Worm (Caenorhabditis elegans) whole organism, L1 larva: ENCODE results near the gene adm-4.

Experiments
- C16A3.4 ChIP-seq: fragments of 150-350 bp; optimal IDR thresholded peaks from 2 replicates; lab custom pipeline; 2014; ENCODE audit warnings: missing biosample characterization, missing genetic modification characterization
- F16B12.6 ChIP-seq: fragments of 150-350 bp; optimal IDR thresholded peaks from 2 replicates; lab custom pipeline; 2014; ENCODE audit warnings: missing biosample characterization, missing genetic modification characterization
- Y116A8C.19 ChIP-seq: sonication (generic microtip); optimal IDR thresholded peaks from 2 replicates; lab custom pipeline; 2016; ENCODE audit warnings: missing compliant biosample characterization, missing genetic modification characterization, borderline replicate concordance
- aha-1 ChIP-seq: fragments of 150-350 bp; optimal IDR thresholded peaks from 2 replicates; lab custom pipeline; 2014; ENCODE audit warnings: missing biosample characterization, missing genetic modification characterization
- alr-1 ChIP-seq: fragments of 200-800 bp; sonication (Bioruptor generic); optimal IDR thresholded peaks from 2 replicates; lab custom pipeline; 2018; ENCODE audit warnings: borderline replicate concordance, mild to moderate bottlenecking, missing genetic modification characterization, missing compliant biosample characterization
- ama-1 ChIP-seq: fragments of 150-350 bp; optimal IDR thresholded peaks from 2 replicates; lab custom pipeline; 2014
- blmp-1 ChIP-seq: fragments of 150-350 bp; optimal IDR thresholded peaks from 2 replicates; lab custom pipeline; 2014; ENCODE audit warnings: missing biosample characterization, missing genetic modification characterization
- ceh-82 ChIP-seq, 3 experiments: fragments of 150-350 bp in 1 of 3; sonication (generic microtip) in 2 of 3; optimal IDR thresholded peaks; 2 replicates each; lab custom pipeline; 2014 to 2017; ENCODE audit warnings: missing biosample characterization in 3 of 3, missing genetic modification characterization in 3 of 3
- ceh-88 ChIP-seq: fragments of 200-800 bp; sonication (Bioruptor generic); IDR thresholded peaks from 2 replicates; pipeline ENCODE4 v1.3.6; 2022; ENCODE audit warnings: missing genetic modification characterization, missing compliant biosample characterization
- ceh-90 ChIP-seq: sonication (generic microtip); optimal IDR thresholded peaks from 2 replicates; lab custom pipeline; 2016; ENCODE audit warnings: missing genetic modification characterization, missing compliant biosample characterization
- ces-1 ChIP-seq: fragments of 150-350 bp; optimal IDR thresholded peaks from 2 replicates; lab custom pipeline; 2014; ENCODE audit warnings: missing biosample characterization, missing genetic modification reagents, missing genetic modification characterization
- dpl-1 ChIP-seq, 3 experiments: fragments of 150-350 bp in 2 of 3; sonication (generic microtip) in 1 of 3; optimal IDR thresholded peaks; 2 replicates each; lab custom pipeline; 2014 to 2017; ENCODE audit warnings: missing biosample characterization in 3 of 3, missing genetic modification characterization in 3 of 3, missing genetic modification reagents in 3 of 3
- egl-13 ChIP-seq: sonication (generic microtip); optimal IDR thresholded peaks from 2 replicates; lab custom pipeline; 2016; ENCODE audit warnings: missing genotype, missing genetic modification reagents, missing genetic modification characterization, missing compliant biosample characterization
- egl-27 ChIP-seq, 2 experiments: fragments of 150-350 bp in 1 of 2; sonication (generic microtip); optimal IDR thresholded peaks; 3 replicates each; lab custom pipeline; 2017 to 2018; ENCODE audit warnings: missing biosample characterization in 2 of 2, missing genetic modification characterization in 2 of 2, missing genetic modification reagents in 2 of 2
- elt-3 ChIP-seq, 6 experiments: fragments of 150-350 bp in 1 of 6; sonication (generic microtip); optimal IDR thresholded peaks; 2 replicates each; lab custom pipeline; 2017 to 2018; ENCODE audit warnings: missing biosample characterization in 6 of 6, missing genetic modification characterization in 6 of 6, inconsistent platforms in 1 of 6
- ets-5 ChIP-seq: fragments of 200-800 bp; sonication (Bioruptor generic); IDR thresholded peaks from 2 replicates; pipeline ENCODE4 v1.3.6; 2022; ENCODE audit warnings: missing genetic modification characterization, missing compliant biosample characterization
- fkh-4 ChIP-seq: sonication (generic microtip); optimal IDR thresholded peaks from 2 replicates; lab custom pipeline; 2016; ENCODE audit warnings: missing compliant biosample characterization, missing genetic modification characterization, borderline replicate concordance
- fkh-8 ChIP-seq: sonication (generic microtip); optimal IDR thresholded peaks from 2 replicates; lab custom pipeline; 2016; ENCODE audit warnings: mild to moderate bottlenecking, missing genetic modification characterization, missing compliant biosample characterization
- hlh-17 ChIP-seq: fragments of 200-800 bp; sonication (Bioruptor generic); optimal IDR thresholded peaks from 2 replicates; lab custom pipeline; 2018; ENCODE audit warnings: missing genetic modification characterization, mild to moderate bottlenecking, missing compliant biosample characterization, moderate library complexity, borderline replicate concordance
- irx-1 ChIP-seq: sonication (generic microtip); optimal IDR thresholded peaks from 2 replicates; lab custom pipeline; 2016; ENCODE audit warnings: missing genetic modification characterization, missing compliant biosample characterization
- isw-1 ChIP-seq: fragments of 200-800 bp; sonication (Bioruptor generic); IDR thresholded peaks from 2 replicates; pipeline ENCODE4 v1.3.6; 2022; ENCODE audit warnings: missing genetic modification characterization, missing compliant biosample characterization
- jun-1 ChIP-seq: fragments of 150-350 bp; optimal IDR thresholded peaks from 2 replicates; lab custom pipeline; 2014; ENCODE audit warnings: missing biosample characterization, missing genetic modification reagents, missing genetic modification characterization
- lin-14 ChIP-seq: fragments of 200-800 bp; sonication (Bioruptor generic); optimal IDR thresholded peaks from 2 replicates; lab custom pipeline; 2018; ENCODE audit warnings: mild to moderate bottlenecking, missing genetic modification characterization, moderate library complexity, missing compliant biosample characterization
- lin-35 ChIP-seq, 2 experiments: fragments of 150-350 bp; optimal IDR thresholded peaks; 2 replicates each; lab custom pipeline; 2014; ENCODE audit warnings: missing biosample characterization in 2 of 2, missing genetic modification characterization in 2 of 2, missing genetic modification reagents in 2 of 2
- lir-3 ChIP-seq: sonication (generic microtip); optimal IDR thresholded peaks from 2 replicates; lab custom pipeline; 2016; ENCODE audit warnings: mild to moderate bottlenecking, missing genetic modification characterization, moderate library complexity, missing compliant biosample characterization; ENCODE audit not compliant: poor library complexity
- lsy-2 ChIP-seq, 2 experiments: fragments of 150-350 bp; optimal IDR thresholded peaks; 2 replicates each; lab custom pipeline; 2014; ENCODE audit warnings: missing biosample characterization in 2 of 2, missing genetic modification characterization in 2 of 2
- mab-9 ChIP-seq: fragments of 200-800 bp; sonication (Bioruptor generic); IDR thresholded peaks from 2 replicates; pipeline ENCODE4 v1.3.6; 2022; ENCODE audit warnings: missing genetic modification reagents, missing genetic modification characterization, missing compliant biosample characterization
- mep-1 ChIP-seq: fragments of 150-350 bp; optimal IDR thresholded peaks from 2 replicates; lab custom pipeline; 2014; ENCODE audit warnings: missing biosample characterization, missing genetic modification characterization
- nhr-11 ChIP-seq: fragments of 150-350 bp; optimal IDR thresholded peaks from 2 replicates; lab custom pipeline; 2014; ENCODE audit warnings: missing biosample characterization, missing genetic modification characterization
- nhr-12 ChIP-seq: sonication (generic microtip); optimal IDR thresholded peaks from 2 replicates; lab custom pipeline; 2017; ENCODE audit warnings: missing biosample characterization, missing genetic modification characterization
- nhr-20 ChIP-seq: sonication (generic microtip); optimal IDR thresholded peaks from 2 replicates; lab custom pipeline; 2016; ENCODE audit warnings: mild to moderate bottlenecking, missing genetic modification characterization, missing compliant biosample characterization
- nhr-28 ChIP-seq: fragments of 150-350 bp; optimal IDR thresholded peaks from 2 replicates; lab custom pipeline; 2014; ENCODE audit warnings: missing biosample characterization, missing genetic modification characterization
- nhr-47 ChIP-seq: sonication (generic microtip); optimal IDR thresholded peaks from 2 replicates; lab custom pipeline; 2016; ENCODE audit warnings: mild to moderate bottlenecking, missing genetic modification characterization, moderate library complexity, missing compliant biosample characterization
- nhr-71 ChIP-seq: sonication (generic microtip); optimal IDR thresholded peaks from 2 replicates; lab custom pipeline; 2016; ENCODE audit warnings: mild to moderate bottlenecking, missing genetic modification characterization, moderate library complexity, missing compliant biosample characterization
- nhr-84 ChIP-seq: sonication (generic microtip); optimal IDR thresholded peaks from 2 replicates; lab custom pipeline; 2017; ENCODE audit warnings: missing biosample characterization, missing genetic modification characterization
- nhr-85 ChIP-seq: sonication (generic microtip); peaks from one replicate; lab custom pipeline; 2016; ENCODE audit warnings: missing genetic modification characterization, inconsistent platforms, missing compliant biosample characterization
- pag-3 ChIP-seq: sonication (generic microtip); optimal IDR thresholded peaks from 2 replicates; lab custom pipeline; 2017; ENCODE audit warnings: missing genetic modification characterization, mild to moderate bottlenecking, missing compliant biosample characterization, antibody characterized with exemption, borderline replicate concordance; ENCODE audit not compliant: insufficient read depth
- pax-3 ChIP-seq: fragments of 200-800 bp; sonication (Bioruptor generic); optimal IDR thresholded peaks from 2 replicates; lab custom pipeline; 2018; ENCODE audit warnings: mild to moderate bottlenecking, missing genetic modification characterization, moderate library complexity, missing compliant biosample characterization
- skn-1 ChIP-seq: fragments of 150-350 bp; optimal IDR thresholded peaks from 2 replicates; lab custom pipeline; 2014; ENCODE audit warnings: missing biosample characterization, missing genetic modification characterization
- snpc-4 ChIP-seq: fragments of 150-350 bp; optimal IDR thresholded peaks from 2 replicates; lab custom pipeline; 2014; ENCODE audit warnings: missing biosample characterization, missing genetic modification characterization
- snu-23 ChIP-seq: sonication (generic microtip); optimal IDR thresholded peaks from 2 replicates; lab custom pipeline; 2016; ENCODE audit warnings: missing genetic modification characterization, missing compliant biosample characterization
- sox-4 ChIP-seq: sonication (generic microtip); optimal IDR thresholded peaks from 2 replicates; lab custom pipeline; 2016; ENCODE audit warnings: missing genetic modification characterization, missing compliant biosample characterization
- sup-37 ChIP-seq: fragments of 200-800 bp; sonication (Bioruptor generic); optimal IDR thresholded peaks from 2 replicates; lab custom pipeline; 2018; ENCODE audit warnings: mild to moderate bottlenecking, missing genetic modification characterization, missing compliant biosample characterization
- swsn-7 ChIP-seq: sonication (generic microtip); optimal IDR thresholded peaks from 2 replicates; lab custom pipeline; 2016; ENCODE audit warnings: missing genetic modification characterization, missing compliant biosample characterization
- tbx-2 ChIP-seq: sonication (generic microtip); optimal IDR thresholded peaks from 2 replicates; lab custom pipeline; 2016; ENCODE audit warnings: missing genetic modification characterization, missing compliant biosample characterization
- unc-130 ChIP-seq: fragments of 150-350 bp; optimal IDR thresholded peaks from 2 replicates; lab custom pipeline; 2017; ENCODE audit warnings: missing biosample characterization, missing genetic modification characterization, inconsistent platforms
- unc-30 ChIP-seq: sonication (generic microtip); optimal IDR thresholded peaks from 2 replicates; lab custom pipeline; 2017; ENCODE audit warnings: missing biosample characterization, missing genetic modification characterization
- unc-86 ChIP-seq: sonication (generic microtip); optimal IDR thresholded peaks from 2 replicates; lab custom pipeline; 2016; ENCODE audit warnings: missing genetic modification characterization, missing compliant biosample characterization
- vab-15 ChIP-seq: sonication (generic microtip); optimal IDR thresholded peaks from 2 replicates; lab custom pipeline; 2017; ENCODE audit warnings: missing genotype, mild to moderate bottlenecking, missing genetic modification characterization, missing compliant biosample characterization
- xbp-1 ChIP-seq: sonication (generic microtip); optimal IDR thresholded peaks from 2 replicates; lab custom pipeline; 2016; ENCODE audit warnings: missing genetic modification characterization, missing compliant biosample characterization
- zag-1 ChIP-seq: fragments of 150-350 bp; optimal IDR thresholded peaks from 2 replicates; lab custom pipeline; 2014; ENCODE audit warnings: missing biosample characterization, missing genetic modification characterization

The adm-4 gene

ce11 chrX:7809352-7810196, 11.5 kb upstream of the adm-4 start:
- peak; percentile 77 for TF ChIP-seq snu-23 (GFP tag; lab: Kevin White, UChicago)
- TF ChIP-seq irx-1 (tag; lab: Kevin White, UChicago): peak; percentile 43
- no peak for TF ChIP-seq nhr-12 (tag; lab: Kevin White, UChicago)
- no peak for TF ChIP-seq pag-3
- TF ChIP-seq nhr-84 (tag; lab: Kevin White, UChicago): no peak
- TF ChIP-seq unc-30 (tag; lab: Kevin White, UChicago): no peak
- peak; percentile 73 for TF ChIP-seq nhr-85 (tag; lab: Kevin White, UChicago)
- no peak for TF ChIP-seq sup-37 (GFP tag; lab: Kevin White, UChicago)
- TF ChIP-seq nhr-28: no peak
- TF ChIP-seq blmp-1: peak; percentile 88
- no peak for TF ChIP-seq pax-3 (tag; lab: Kevin White, UChicago)
- no peak for TF ChIP-seq alr-1 (tag; lab: Kevin White, UChicago)
- peak; percentile 15 for TF ChIP-seq nhr-11 (tag; lab: Kevin White, UChicago)
- TF ChIP-seq mab-9 (GFP tag; lab: Robert Waterston, UW): no peak
- TF ChIP-seq mep-1 (tag; lab: Kevin White, UChicago): peak; percentile 66
- peak; percentile 33 for TF ChIP-seq ama-1 (lab: Kevin White, UChicago)
- peak; percentile 20; the same call in 1 of the 2 replicates for TF ChIP-seq isw-1 (GFP tag; lab: Robert Waterston, UW)
- TF ChIP-seq ceh-88: no peak
- peak; percentile 42 for TF ChIP-seq fkh-8 (tag; lab: Kevin White, UChicago)
- peak; percentile 59 for TF ChIP-seq egl-13 (tag; lab: Kevin White, UChicago)
- peak; percentile 3 for TF ChIP-seq vab-15 (tag; lab: Kevin White, UChicago)
- no peak for TF ChIP-seq hlh-17 (GFP tag; lab: Kevin White, UChicago)
- TF ChIP-seq unc-130: peak; percentile 10
- TF ChIP-seq nhr-47 (tag; lab: Kevin White, UChicago): peak; percentile 60
- TF ChIP-seq skn-1: peak; percentile 2
- peak; percentile 87 for TF ChIP-seq lin-14 (GFP tag; lab: Kevin White, UChicago)
- no peak for TF ChIP-seq ets-5 (GFP tag; lab: Robert Waterston, UW)
- TF ChIP-seq nhr-20 (tag; lab: Kevin White, UChicago): peak; percentile 55
- TF ChIP-seq swsn-7 (tag; lab: Kevin White, UChicago): peak; percentile 71
- TF ChIP-seq C16A3.4 (tag; lab: Kevin White, UChicago): peak; percentile 52
- peak; percentile 69 for TF ChIP-seq nhr-71 (tag; lab: Kevin White, UChicago)
- no peak for TF ChIP-seq sox-4
- TF ChIP-seq xbp-1: peak; percentile 57
- no peak for TF ChIP-seq zag-1
- no peak for TF ChIP-seq fkh-4
- TF ChIP-seq snpc-4 (tag; lab: Kevin White, UChicago): no peak
- peak; percentile 21 for TF ChIP-seq lir-3 (tag; lab: Kevin White, UChicago)
- peak; percentile 10 for TF ChIP-seq jun-1
- TF ChIP-seq lin-35 (GFP tag; optimal IDR thresholded peaks at IDR 0.05; lab: Kevin White, UChicago): peak; percentile 60 to 64
- TF ChIP-seq tbx-2 (tag; lab: Kevin White, UChicago): peak; percentile 54
- no peak for TF ChIP-seq egl-27 (tag; optimal IDR thresholded peaks at IDR 0.05; lab: Kevin White, UChicago)
- no peak for TF ChIP-seq elt-3 (tag; optimal IDR thresholded peaks at IDR 0.05; lab: Kevin White, UChicago)
- peak in 2 of 3 experiments; percentile 42 to 48 for TF ChIP-seq ceh-82 (tag; optimal IDR thresholded peaks at IDR 0.05; lab: Kevin White, UChicago)
- no peak for TF ChIP-seq ces-1 (GFP tag; lab: Kevin White, UChicago)
- no peak for TF ChIP-seq ceh-90 (tag; lab: Kevin White, UChicago)
- peak; percentile 86 for TF ChIP-seq F16B12.6
- no peak for TF ChIP-seq Y116A8C.19 (tag; lab: Kevin White, UChicago)
- TF ChIP-seq dpl-1 (GFP tag; optimal IDR thresholded peaks at IDR 0.05; lab: Kevin White, UChicago): peak in 2 of 3 experiments; percentile 11 to 29
- peak; percentile 47 to 68 for TF ChIP-seq lsy-2 (tag; optimal IDR thresholded peaks at IDR 0.05; lab: Kevin White, UChicago)
- TF ChIP-seq aha-1 (tag; lab: Kevin White, UChicago): no peak
- TF ChIP-seq unc-86: peak; percentile 41
